Fruit fly (Drosophila melanogaster) whole organism, embryonic: ENCODE data around the gene Rai1.

Source experiments
- ATbp ChIP-seq: fragments of 200-800 bp; sonication (Bioruptor generic); optimal IDR thresholded peaks from 2 replicates; lab custom pipeline; 2017; ENCODE audit warnings: missing biosample characterization, mild to moderate bottlenecking, missing genetic modification characterization, missing genetic modification reagents
- Ada2b ChIP-seq: fragments of 200-800 bp; sonication (Bioruptor generic); IDR thresholded peaks from 2 replicates; pipeline ENCODE4 v1.3.6; 2022; ENCODE audit warnings: missing biosample characterization, missing genetic modification characterization
- Antp ChIP-seq: fragments of 200-800 bp; sonication (Bioruptor generic); optimal IDR thresholded peaks from 3 replicates; lab custom pipeline; 2016; ENCODE audit warnings: missing biosample characterization, missing genetic modification characterization
- CG10209 ChIP-seq: fragments of 200-800 bp; sonication (Bioruptor generic); optimal IDR thresholded peaks from 3 replicates; lab custom pipeline; 2017; ENCODE audit warnings: missing biosample characterization, mild to moderate bottlenecking, missing genetic modification characterization, missing genetic modification reagents
- CG1024 ChIP-seq: fragments of 200-800 bp; sonication (Bioruptor generic); IDR thresholded peaks from 2 replicates; pipeline ENCODE4 v1.3.6; 2022; ENCODE audit warnings: missing biosample characterization, missing genetic modification characterization
- CG10654 ChIP-seq: fragments of 200-800 bp; sonication (Bioruptor generic); optimal IDR thresholded peaks from 2 replicates; lab custom pipeline; 2016; ENCODE audit warnings: missing biosample characterization, missing genetic modification characterization
- CG12071 ChIP-seq: fragments of 200-800 bp; sonication (Bioruptor generic); optimal IDR thresholded peaks from 3 replicates; lab custom pipeline; 2018; ENCODE audit warnings: missing biosample characterization, mild to moderate bottlenecking, missing genetic modification characterization
- CG12155 ChIP-seq: fragments of 200-800 bp; sonication (Bioruptor generic); optimal IDR thresholded peaks from 3 replicates; lab custom pipeline; 2016; ENCODE audit warnings: missing biosample characterization, missing genetic modification characterization
- CG12219 ChIP-seq: fragments of 200-800 bp; sonication (Bioruptor generic); optimal IDR thresholded peaks from 3 replicates; lab custom pipeline; 2018; ENCODE audit warnings: missing biosample characterization, mild to moderate bottlenecking, missing genetic modification characterization
- CG1647 ChIP-seq: fragments of 200-800 bp; sonication (Bioruptor generic); optimal IDR thresholded peaks from 3 replicates; lab custom pipeline; 2016; ENCODE audit warnings: missing biosample characterization, missing genetic modification characterization
- CG17328 ChIP-seq: fragments of 200-800 bp; sonication (Bioruptor generic); IDR thresholded peaks from 2 replicates; pipeline ENCODE4 v1.3.6; 2022; ENCODE audit warnings: missing biosample characterization, missing genetic modification characterization
- CG17612 ChIP-seq: fragments of 200-800 bp; sonication (Bioruptor generic); IDR thresholded peaks from 2 replicates; pipeline ENCODE4 v1.3.6; 2022; ENCODE audit warnings: missing biosample characterization, missing genetic modification characterization
- CG18262 ChIP-seq: fragments of 200-800 bp; optimal IDR thresholded peaks from 3 replicates; lab custom pipeline; 2019; ENCODE audit warnings: missing biosample characterization, mild to moderate bottlenecking, missing genetic modification characterization, moderate library complexity
- CG34422 ChIP-seq: fragments of 200-800 bp; sonication (Bioruptor generic); IDR thresholded peaks from 3 replicates; pipeline ENCODE4 v1.3.6; 2022; ENCODE audit warnings: missing biosample characterization, missing genetic modification characterization
- CG4404 ChIP-seq: fragments of 200-800 bp; sonication (Bioruptor generic); IDR thresholded peaks from 2 replicates; pipeline ENCODE4 v1.3.6; 2022; ENCODE audit warnings: missing biosample characterization, missing genetic modification characterization
- CG4617 ChIP-seq: fragments of 200-800 bp; sonication (Bioruptor generic); optimal IDR thresholded peaks from 3 replicates; lab custom pipeline; 2016; ENCODE audit warnings: missing biosample characterization, missing genetic modification characterization, borderline replicate concordance
- CG6272 ChIP-seq: fragments of 200-800 bp; sonication (Bioruptor generic); IDR thresholded peaks from 2 replicates; pipeline ENCODE4 v1.3.6; 2022; ENCODE audit warnings: missing biosample characterization, missing genetic modification characterization
- CG6689 ChIP-seq: fragments of 200-800 bp; sonication (Bioruptor generic); IDR thresholded peaks from 2 replicates; pipeline ENCODE4 v1.3.6; 2022; ENCODE audit warnings: missing biosample characterization, missing genetic modification characterization
- CG7556 ChIP-seq: fragments of 200-800 bp; sonication (Bioruptor generic); optimal IDR thresholded peaks from 2 replicates; lab custom pipeline; 2017; ENCODE audit warnings: missing biosample characterization, mild to moderate bottlenecking, missing genetic modification characterization
- CG8388 ChIP-seq: fragments of 200-800 bp; sonication (Bioruptor generic); optimal IDR thresholded peaks from 2 replicates; lab custom pipeline; 2019; ENCODE audit warnings: missing biosample characterization, mild to moderate bottlenecking, missing genetic modification characterization, moderate library complexity
- Doc3 ChIP-seq: fragments of 200-800 bp; sonication (Bioruptor generic); IDR thresholded peaks from 3 replicates; pipeline ENCODE4 v1.3.6; 2022; ENCODE audit warnings: missing biosample characterization, missing genetic modification characterization; ENCODE audit not compliant: partially characterized antibody
- Dref ChIP-seq: fragments of 200-800 bp; sonication (Bioruptor generic); IDR thresholded peaks from 2 replicates; pipeline ENCODE4 v1.3.6; 2022; ENCODE audit warnings: missing biosample characterization, missing genetic modification characterization
- Fer3 ChIP-seq: fragments of 200-800 bp; sonication (Bioruptor generic); optimal IDR thresholded peaks from 2 replicates; lab custom pipeline; 2018; ENCODE audit warnings: missing biosample characterization, mild to moderate bottlenecking, missing genetic modification characterization, moderate library complexity
- H2.0 ChIP-seq: fragments of 200-800 bp; sonication (Bioruptor generic); IDR thresholded peaks from 2 replicates; pipeline ENCODE4 v1.3.6; 2022; ENCODE audit warnings: missing biosample characterization, missing genetic modification characterization
- HHEX ChIP-seq: fragments of 200-800 bp; sonication (Bioruptor generic); optimal IDR thresholded peaks from 3 replicates; lab custom pipeline; 2017; ENCODE audit warnings: missing biosample characterization, mild to moderate bottlenecking, missing genetic modification characterization, missing genetic modification reagents
- HLH4C ChIP-seq: fragments of 200-800 bp; sonication (Bioruptor generic); IDR thresholded peaks from 3 replicates; pipeline ENCODE4 v1.3.6; 2022; ENCODE audit warnings: missing biosample characterization, missing genetic modification characterization; ENCODE audit not compliant: partially characterized antibody
- Hsf ChIP-seq: fragments of 200-800 bp; sonication (Bioruptor generic); optimal IDR thresholded peaks from 3 replicates; lab custom pipeline; 2016; ENCODE audit warnings: missing biosample characterization, missing genetic modification characterization
- NK7.1 ChIP-seq: fragments of 200-800 bp; sonication (Bioruptor generic); optimal IDR thresholded peaks from 3 replicates; lab custom pipeline; 2016; ENCODE audit warnings: missing biosample characterization, missing genetic modification characterization
- Oli ChIP-seq: fragments of 200-800 bp; sonication (Bioruptor generic); optimal IDR thresholded peaks from 2 replicates; lab custom pipeline; 2018; ENCODE audit warnings: missing biosample characterization, mild to moderate bottlenecking, missing genetic modification characterization, moderate library complexity
- Ptx1 ChIP-seq: fragments of 200-800 bp; sonication (Bioruptor generic); IDR thresholded peaks from 2 replicates; pipeline ENCODE4 v1.3.6; 2022; ENCODE audit warnings: missing biosample characterization, missing genetic modification characterization
- Side ChIP-seq: fragments of 200-800 bp; sonication (Bioruptor generic); optimal IDR thresholded peaks from 2 replicates; lab custom pipeline; 2016; ENCODE audit warnings: missing biosample characterization, missing genetic modification characterization
- Sin3A ChIP-seq: fragments of >200 bp; optimal IDR thresholded peaks from 2 replicates; lab custom pipeline; 2018
- Xrp1 ChIP-seq: fragments of 200-800 bp; sonication (Bioruptor generic); IDR thresholded peaks from 2 replicates; pipeline ENCODE4 v1.3.6; 2022; ENCODE audit warnings: missing biosample characterization, missing genetic modification characterization
- al ChIP-seq: fragments of 200-800 bp; sonication (Bioruptor generic); IDR thresholded peaks from 2 replicates; pipeline ENCODE4 v1.3.6; 2022; ENCODE audit warnings: missing biosample characterization, missing genetic modification characterization
- ap ChIP-seq: fragments of 200-800 bp; sonication (Bioruptor generic); IDR thresholded peaks from 2 replicates; pipeline ENCODE4 v1.3.6; 2022; ENCODE audit warnings: missing biosample characterization, missing genetic modification characterization
- crc ChIP-seq: fragments of 200-800 bp; sonication (Bioruptor generic); optimal IDR thresholded peaks from 2 replicates; lab custom pipeline; 2016; ENCODE audit warnings: missing biosample characterization, missing genetic modification characterization
- dati ChIP-seq: fragments of 200-800 bp; sonication (Bioruptor generic); IDR thresholded peaks from 2 replicates; pipeline ENCODE4 v1.3.6; 2022; ENCODE audit warnings: missing biosample characterization, missing genetic modification characterization
- ken ChIP-seq: fragments of 200-800 bp; sonication (Bioruptor generic); IDR thresholded peaks from 3 replicates; pipeline ENCODE4 v1.3.6; 2022; ENCODE audit warnings: missing biosample characterization, missing genetic modification characterization
- nmo ChIP-seq: fragments of 200-800 bp; sonication (Bioruptor generic); optimal IDR thresholded peaks from 2 replicates; lab custom pipeline; 2018; ENCODE audit warnings: missing biosample characterization, mild to moderate bottlenecking, missing genetic modification characterization, moderate library complexity
- odd ChIP-seq: fragments of 200-800 bp; sonication (Bioruptor generic); optimal IDR thresholded peaks from 2 replicates; lab custom pipeline; 2017; ENCODE audit warnings: missing biosample characterization, mild to moderate bottlenecking, missing genetic modification characterization
- prd ChIP-seq, 3 experiments: fragments of >200 bp in 2 of 3; fragments of 200-800 bp in 1 of 3; sonication (Bioruptor generic) in 1 of 3; optimal IDR thresholded peaks in 2 of 3; IDR thresholded peaks in 1 of 3; 2 replicates in 2 of 3; 3 replicates in 1 of 3; pipeline versions ENCODE4 v1.3.6 to Lab custom; 2017 to 2022; ENCODE audit warnings: missing biosample characterization in 1 of 3, missing genetic modification characterization in 1 of 3
- slou ChIP-seq: fragments of 200-800 bp; sonication (Bioruptor generic); optimal IDR thresholded peaks from 3 replicates; lab custom pipeline; 2016; ENCODE audit warnings: missing biosample characterization, missing genetic modification characterization
- slp2 ChIP-seq: fragments of 200-800 bp; sonication (Bioruptor generic); optimal IDR thresholded peaks from 2 replicates; lab custom pipeline; 2016; ENCODE audit warnings: missing biosample characterization, missing genetic modification characterization
- ssp ChIP-seq: fragments of 200-800 bp; sonication (Bioruptor generic); IDR thresholded peaks from 2 replicates; pipeline ENCODE4 v1.3.6; 2022; ENCODE audit warnings: missing biosample characterization, missing genetic modification characterization
- tap ChIP-seq: fragments of 200-800 bp; optimal IDR thresholded peaks from 3 replicates; lab custom pipeline; 2019; ENCODE audit warnings: missing biosample characterization, mild to moderate bottlenecking, missing genetic modification characterization, moderate library complexity
- unc-4 ChIP-seq: fragments of 200-800 bp; sonication (Bioruptor generic); IDR thresholded peaks from 2 replicates; pipeline ENCODE4 v1.3.6; 2022; ENCODE audit warnings: missing biosample characterization, missing genetic modification characterization; ENCODE audit not compliant: partially characterized antibody
- z ChIP-seq: fragments of 200-800 bp; sonication (Bioruptor generic); IDR thresholded peaks from 3 replicates; pipeline ENCODE4 v1.3.6; 2022; ENCODE audit warnings: missing biosample characterization, missing genetic modification characterization
- zfh1 ChIP-seq: fragments of 200-800 bp; sonication (Bioruptor generic); IDR thresholded peaks from 3 replicates; pipeline ENCODE4 v1.3.6; 2022; ENCODE audit warnings: missing biosample characterization, missing genetic modification characterization

The Rai1 gene

DNA sequence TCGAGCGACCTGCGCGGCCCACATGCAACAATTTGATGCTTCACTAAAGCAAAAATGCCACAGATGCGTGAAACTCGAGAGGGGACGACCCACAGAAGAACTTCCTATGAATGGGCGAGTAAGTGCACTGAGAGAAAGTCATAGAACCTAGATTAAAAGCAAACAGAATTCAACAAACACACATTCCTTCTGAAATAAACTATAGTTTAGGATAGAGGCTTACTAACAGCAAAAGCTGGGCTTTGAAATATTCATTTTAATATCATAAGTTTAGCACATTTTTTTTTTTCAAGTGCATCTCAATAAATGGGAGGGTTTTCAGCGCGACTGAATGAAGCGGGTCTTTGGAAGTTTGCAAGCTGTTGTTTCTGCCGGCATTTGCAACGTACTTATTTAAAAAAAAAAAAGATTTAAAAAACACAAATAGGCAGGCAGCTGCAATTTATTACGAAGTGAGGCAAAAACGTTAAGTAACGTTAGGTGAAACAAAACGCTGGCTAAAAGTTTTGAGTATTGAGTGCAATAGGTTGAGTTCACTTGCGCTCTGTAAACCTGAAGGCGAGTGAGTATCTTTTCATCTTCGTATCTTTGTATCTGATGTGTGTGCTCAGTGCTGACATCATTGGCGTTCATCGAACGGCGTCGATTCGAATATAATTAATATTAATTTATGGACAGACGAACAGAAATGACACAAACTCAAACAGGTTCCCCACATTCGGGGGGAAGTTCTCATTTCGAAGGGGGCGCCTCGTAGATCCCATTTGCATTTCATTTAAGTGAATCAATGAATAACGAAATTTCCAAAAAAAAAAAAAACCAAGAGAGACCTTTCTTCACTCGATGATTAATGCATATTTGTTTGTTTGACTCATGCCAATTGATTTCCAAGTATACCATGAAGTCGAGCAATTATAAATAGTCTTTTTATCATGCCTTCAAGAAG is 30.0 kb downstream of the Rai1 start:
- TF ChIP-seq CG10654 (GFP tag; lab: Kevin White, UChicago): peak; percentile 34
- TF ChIP-seq CG6272: 0 out of 2 replicates have a peak, but pooled peaks have one; percentile 42
- no peak for TF ChIP-seq prd (optimal IDR thresholded peaks at IDR 0.05; lab: Kevin White, UChicago)
- peak; percentile 87 for TF ChIP-seq prd (GFP tag; IDR thresholded peaks at IDR 0.05; lab: Robert Waterston, UW)
- TF ChIP-seq Ada2b (GFP tag; lab: Robert Waterston, UW): peak; percentile 62
- TF ChIP-seq CG10209 (GFP tag; lab: Kevin White, UChicago): peak; percentile 27
- TF ChIP-seq Side (GFP tag; lab: Kevin White, UChicago): peak; percentile 64
- TF ChIP-seq Xrp1 (GFP tag; lab: Robert Waterston, UW): peak; percentile 90
- no peak for TF ChIP-seq Dref (GFP tag; lab: Robert Waterston, UW)
- no peak for TF ChIP-seq odd
- TF ChIP-seq Oli: peak; percentile 25
- TF ChIP-seq dati (GFP tag; lab: Robert Waterston, UW): peak; percentile 62; the same call in 1 of the 2 replicates
- no peak for TF ChIP-seq Sin3A (lab: Kevin White, UChicago)
- peak; percentile 57; the same call in 2 of the 3 replicates for TF ChIP-seq CG34422 (GFP tag; lab: Robert Waterston, UW)
- peak; percentile 21 for TF ChIP-seq Fer3 (tag; lab: Kevin White, UChicago)
- peak; percentile 73 for TF ChIP-seq CG18262
- TF ChIP-seq ssp (GFP tag; lab: Robert Waterston, UW): peak; percentile 47; the same call in 1 of the 2 replicates
- no peak for TF ChIP-seq crc (GFP tag; lab: Kevin White, UChicago)
- TF ChIP-seq slou (GFP tag; lab: Kevin White, UChicago): no peak
- no peak for TF ChIP-seq CG4617
- peak; percentile 67 for TF ChIP-seq tap (tag; lab: Kevin White, UChicago)
- TF ChIP-seq CG12155: peak; percentile 36
- TF ChIP-seq H2.0: peak; percentile 53; the same call in 1 of the 2 replicates
- peak; percentile 89 for TF ChIP-seq zfh1 (GFP tag; lab: Robert Waterston, UW)
- TF ChIP-seq nmo (GFP tag; lab: Kevin White, UChicago): peak; percentile 69
- TF ChIP-seq HLH4C: no peak
- peak; percentile 64 for TF ChIP-seq CG6689 (GFP tag; lab: Robert Waterston, UW)
- TF ChIP-seq CG1647 (GFP tag; lab: Kevin White, UChicago): peak; percentile 15
- TF ChIP-seq CG12071 (GFP tag; lab: Kevin White, UChicago): peak; percentile 7
- peak; percentile 33 for TF ChIP-seq Hsf
- TF ChIP-seq CG7556: peak; percentile 17
- no peak for TF ChIP-seq al (GFP tag; lab: Robert Waterston, UW)
- TF ChIP-seq slp2 (GFP tag; lab: Kevin White, UChicago): peak; percentile 46
- peak; percentile 46; the same call in 1 of the 3 replicates for TF ChIP-seq ken
- TF ChIP-seq CG1024 (GFP tag; lab: Robert Waterston, UW): peak; percentile 59
- peak; percentile 7 for TF ChIP-seq NK7.1 (GFP tag; lab: Kevin White, UChicago)
- peak; percentile 69 for TF ChIP-seq Ptx1 (GFP tag; lab: Robert Waterston, UW)
- TF ChIP-seq ATbp (GFP tag; lab: Kevin White, UChicago): no peak
- no peak for TF ChIP-seq unc-4 (GFP tag; lab: Robert Waterston, UW)
- peak; percentile 50; the same call in 1 of the 2 replicates for TF ChIP-seq CG17612 (GFP tag; lab: Robert Waterston, UW)
- peak; percentile 63 for TF ChIP-seq CG17328 (GFP tag; lab: Robert Waterston, UW)
- no peak for TF ChIP-seq Doc3
- TF ChIP-seq CG4404 (GFP tag; lab: Robert Waterston, UW): peak; percentile 76
- TF ChIP-seq HHEX (GFP tag; lab: Kevin White, UChicago): peak; percentile 30
- TF ChIP-seq CG8388 (GFP tag; lab: Kevin White, UChicago): peak; percentile 36
- TF ChIP-seq Antp (GFP tag; lab: Kevin White, UChicago): peak; percentile 67
- TF ChIP-seq z (GFP tag; lab: Robert Waterston, UW): peak; percentile 7; the same call in 1 of the 3 replicates
- TF ChIP-seq CG12219: no peak
- TF ChIP-seq ap (GFP tag; lab: Robert Waterston, UW): peak; percentile 59; the same call in 1 of the 2 replicates
